Worm (Caenorhabditis elegans) whole organism, midembryonic: Measurements from ENCODE around the gene dlst-1.

Source experiments
- T22C8.4 ChIP-seq: fragments of 200-800 bp; sonication (Bioruptor generic); IDR thresholded peaks from 2 replicates; pipeline ENCODE4 v1.3.6; 2022; ENCODE audit warnings: missing genetic modification characterization, missing compliant biosample characterization
- cog-1 ChIP-seq: sonication (generic microtip); optimal IDR thresholded peaks from 2 replicates; lab custom pipeline; 2016; ENCODE audit warnings: missing genetic modification characterization, missing compliant biosample characterization
- flt-1 ChIP-seq: fragments of 200-800 bp; sonication (Bioruptor generic); IDR thresholded peaks from 2 replicates; pipeline ENCODE4 v1.3.6; 2022; ENCODE audit warnings: missing genetic modification characterization, missing compliant biosample characterization
- klf-2 ChIP-seq: fragments of 200-800 bp; sonication (Bioruptor generic); conservative IDR thresholded peaks from 2 replicates; pipeline ENCODE4 v1.3.6; 2022; ENCODE audit warnings: missing genetic modification reagents, missing genetic modification characterization, missing compliant biosample characterization
- med-1 ChIP-seq: sonication (generic microtip); optimal IDR thresholded peaks from 2 replicates; lab custom pipeline; 2017; ENCODE audit warnings: missing genetic modification characterization, mild to moderate bottlenecking, missing compliant biosample characterization, antibody characterized with exemption, missing genetic modification reagents; ENCODE audit not compliant: insufficient read depth
- ref-1 ChIP-seq: fragments of 200-800 bp; sonication (Bioruptor generic); conservative IDR thresholded peaks from 2 replicates; pipeline ENCODE4 v1.3.6; 2022; ENCODE audit warnings: missing genetic modification reagents, missing genetic modification characterization, missing compliant biosample characterization
- tab-1 ChIP-seq: fragments of 200-800 bp; sonication (Bioruptor generic); IDR thresholded peaks from 2 replicates; pipeline ENCODE4 v1.3.6; 2022; ENCODE audit warnings: missing genetic modification characterization, missing compliant biosample characterization
- ztf-23 ChIP-seq: fragments of 200-800 bp; sonication (Bioruptor generic); IDR thresholded peaks from 2 replicates; pipeline ENCODE4 v1.3.6; 2022; ENCODE audit warnings: missing genetic modification reagents, missing genetic modification characterization, missing compliant biosample characterization
- ztf-29 ChIP-seq: fragments of 200-800 bp; sonication (Bioruptor generic); IDR thresholded peaks from 2 replicates; pipeline ENCODE4 v1.3.6; 2022; ENCODE audit warnings: missing genetic modification reagents, missing genetic modification characterization, missing compliant biosample characterization

dlst-1 gene

DNA sequence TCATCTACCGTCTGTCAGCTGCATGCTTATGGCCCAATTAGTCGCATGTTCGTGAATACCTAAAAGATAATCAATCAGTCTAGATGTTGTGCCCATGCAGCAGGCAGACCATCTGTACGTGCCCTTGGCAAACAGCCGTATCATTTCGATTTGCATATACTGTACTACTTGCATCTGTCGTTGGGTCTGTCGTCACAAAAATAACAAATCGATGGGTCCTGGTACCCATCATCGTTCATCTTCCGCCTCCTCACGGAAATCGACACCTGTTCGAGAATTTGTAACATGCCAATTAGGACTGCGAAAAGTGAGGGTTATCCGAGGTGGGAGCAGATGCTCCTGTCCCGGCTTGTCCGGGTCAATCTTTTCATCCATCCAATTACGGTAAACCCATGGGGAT is 25.6 kb downstream of the dlst-1 start:
- TF ChIP-seq tab-1 (GFP tag; lab: Robert Waterston, UW) (no peak), T22C8.4 (GFP tag; lab: Robert Waterston, UW) (no peak), cog-1 (tag; lab: Kevin White, UChicago) (no peak), ztf-29 (GFP tag; lab: Robert Waterston, UW) (no peak), flt-1 (GFP tag; lab: Robert Waterston, UW) (no peak), med-1 (GFP tag; lab: Kevin White, UChicago) (no peak), ztf-23 (GFP tag; lab: Robert Waterston, UW) (no peak), ref-1 (no peak), klf-2 (no peak)

DNA sequence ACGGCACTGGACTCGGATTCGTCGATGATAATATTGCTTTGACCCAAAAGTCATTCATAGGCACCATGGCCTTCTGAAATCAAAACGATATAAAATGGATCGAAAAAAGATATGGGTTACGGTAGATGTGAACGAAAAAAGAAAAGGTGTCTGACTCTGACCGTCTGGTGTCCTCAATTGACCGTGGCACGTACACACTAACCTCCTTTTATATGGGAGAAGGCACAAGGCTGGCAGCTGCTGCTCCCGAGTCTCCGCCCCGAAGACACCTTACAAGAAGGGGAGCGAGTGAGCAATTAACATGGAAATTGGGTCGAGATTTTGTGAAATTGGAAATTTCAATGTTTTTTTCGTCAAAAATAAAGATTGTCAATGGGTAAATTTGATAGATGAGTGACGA is 27.4 kb downstream of the dlst-1 start, which contains the start of gene egl-46:
Gene egl-46 (minus strand): TSS at position 73 of the 400 bp plus-strand sequence.
- no peak for TF ChIP-seq flt-1 (GFP tag; lab: Robert Waterston, UW)
- no peak for TF ChIP-seq T22C8.4 (GFP tag; lab: Robert Waterston, UW)
- TF ChIP-seq cog-1 (tag; lab: Kevin White, UChicago), result no peak
- no peak for TF ChIP-seq ref-1
- no peak for TF ChIP-seq tab-1 (GFP tag; lab: Robert Waterston, UW)
- TF ChIP-seq med-1 (GFP tag; lab: Kevin White, UChicago), result no peak

DNA sequence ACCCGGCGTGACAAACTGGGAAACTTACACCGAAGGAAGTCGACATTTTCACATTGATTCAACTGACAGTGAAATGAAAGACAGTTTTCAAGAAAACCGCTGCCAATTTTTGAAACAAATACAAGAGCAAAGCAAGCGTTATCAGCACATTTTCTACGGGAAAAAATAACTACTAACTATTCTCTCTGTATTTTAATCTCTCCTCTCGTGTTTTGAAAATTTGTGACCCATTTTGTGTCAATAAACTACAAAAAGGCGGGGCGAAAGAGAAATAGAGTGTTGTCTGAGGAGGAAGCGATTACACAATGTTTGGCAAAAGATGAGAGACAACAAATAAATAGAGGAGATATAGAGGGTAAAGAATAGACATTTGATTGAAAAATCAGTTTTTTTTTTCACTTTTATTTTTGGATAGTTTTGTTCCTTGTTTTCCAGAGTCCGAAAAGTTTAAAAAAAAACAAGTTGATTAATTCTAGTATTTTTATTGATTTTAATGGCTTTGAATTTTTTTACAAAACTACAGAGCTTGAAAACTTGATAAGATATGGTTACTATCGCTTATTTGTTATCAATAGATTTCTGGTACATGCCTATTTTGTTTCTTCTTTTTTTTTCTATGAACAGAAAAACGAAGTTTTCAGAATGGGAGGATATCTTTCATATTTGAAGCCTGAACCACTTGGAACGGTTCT is 32.6 kb downstream of the dlst-1 start, which contains the start of gene cest-34:
Gene cest-34 (plus strand): TSS at position 642 of the 692 bp plus-strand sequence.
- TF ChIP-seq ztf-29 (GFP tag; lab: Robert Waterston, UW), result no peak
- no peak for TF ChIP-seq T22C8.4 (GFP tag; lab: Robert Waterston, UW)
- TF ChIP-seq med-1 (GFP tag; lab: Kevin White, UChicago), result no peak
- no peak for TF ChIP-seq tab-1 (GFP tag; lab: Robert Waterston, UW)
- TF ChIP-seq cog-1 (tag; lab: Kevin White, UChicago), result no peak
- no peak for TF ChIP-seq klf-2
- TF ChIP-seq flt-1 (GFP tag; lab: Robert Waterston, UW), result no peak
- TF ChIP-seq ref-1, result no peak
- no peak for TF ChIP-seq ztf-23 (GFP tag; lab: Robert Waterston, UW)

DNA sequence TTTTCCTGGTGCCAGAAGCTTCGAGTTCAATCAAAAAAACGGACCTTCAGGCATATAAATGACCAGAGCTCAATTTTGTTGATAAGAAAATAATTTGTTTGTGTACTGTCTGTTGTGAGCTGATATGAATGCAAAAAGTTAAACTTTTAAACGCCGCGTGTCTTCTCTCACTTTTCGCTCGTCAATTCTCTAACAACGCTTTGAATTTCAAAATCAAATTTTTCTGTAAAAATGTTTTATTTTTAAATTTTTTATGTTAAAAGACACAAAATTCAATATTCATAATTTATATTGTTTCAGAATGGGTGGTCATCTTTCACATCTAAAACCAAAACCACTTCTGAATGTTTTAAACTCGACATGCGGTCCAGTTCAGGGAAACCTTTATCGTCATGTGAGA is 34.9 kb downstream of the dlst-1 start, which contains the start of gene cest-31:
Gene cest-31 (plus strand): TSS at position 301 of the 400 bp plus-strand sequence.
- no peak for TF ChIP-seq med-1 (GFP tag; lab: Kevin White, UChicago)
- no peak for TF ChIP-seq ref-1
- no peak for TF ChIP-seq cog-1 (tag; lab: Kevin White, UChicago)
- TF ChIP-seq ztf-29 (GFP tag; lab: Robert Waterston, UW), result no peak
- TF ChIP-seq klf-2, result no peak
- no peak for TF ChIP-seq T22C8.4 (GFP tag; lab: Robert Waterston, UW)
- TF ChIP-seq tab-1 (GFP tag; lab: Robert Waterston, UW), result no peak

DNA sequence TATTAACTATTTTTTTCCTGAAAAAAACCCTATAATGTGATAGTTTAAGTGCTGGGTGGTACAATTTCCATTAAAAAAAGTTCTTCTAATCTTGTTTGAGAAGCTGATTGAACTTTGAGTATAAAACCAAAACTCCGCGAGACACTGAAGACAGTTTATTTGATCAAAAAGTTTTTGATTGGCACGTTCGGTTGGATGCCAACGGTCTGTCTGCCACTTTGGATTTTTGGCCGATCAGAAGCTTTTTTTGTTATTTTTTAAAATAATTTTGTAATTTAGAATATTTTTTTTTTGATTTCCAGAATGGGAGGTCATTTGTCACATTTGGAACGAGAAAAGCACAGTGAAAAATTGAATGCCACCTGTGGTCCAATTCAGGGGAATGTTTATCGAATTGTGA is 39.4 kb downstream of the dlst-1 start, which contains the start of gene cest-28:
Gene cest-28 (plus strand): TSS at position 301 of the 400 bp plus-strand sequence.
- no peak for TF ChIP-seq flt-1 (GFP tag; lab: Robert Waterston, UW)
- TF ChIP-seq ref-1, result no peak
- TF ChIP-seq T22C8.4 (GFP tag; lab: Robert Waterston, UW), result no peak
- TF ChIP-seq med-1 (GFP tag; lab: Kevin White, UChicago), result no peak
- TF ChIP-seq ztf-23 (GFP tag; lab: Robert Waterston, UW), result no peak

DNA sequence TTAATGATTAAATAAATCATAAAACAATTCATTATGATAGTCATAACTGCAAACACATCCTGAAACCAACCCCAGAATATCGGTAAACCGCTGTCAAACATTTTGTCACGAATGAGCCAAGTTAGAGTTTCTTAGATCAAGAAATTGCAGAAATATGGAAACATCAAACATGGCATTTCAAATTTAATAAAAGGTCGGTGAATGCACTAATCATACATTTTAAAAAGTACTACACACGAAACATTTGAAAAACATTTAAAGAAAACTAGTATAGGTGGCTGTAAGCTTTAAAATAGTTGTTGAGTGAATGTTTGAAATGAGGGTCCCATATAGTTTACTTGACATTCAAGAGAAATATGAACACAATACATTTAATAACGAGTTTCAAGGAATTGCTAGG is 40.2 kb downstream of the dlst-1 start, which contains the start of gene str-180:
Gene str-180 (minus strand): TSS at position 101 of the 400 bp plus-strand sequence.
- TF ChIP-seq ztf-23 (GFP tag; lab: Robert Waterston, UW) (no peak), klf-2 (no peak)

DNA sequence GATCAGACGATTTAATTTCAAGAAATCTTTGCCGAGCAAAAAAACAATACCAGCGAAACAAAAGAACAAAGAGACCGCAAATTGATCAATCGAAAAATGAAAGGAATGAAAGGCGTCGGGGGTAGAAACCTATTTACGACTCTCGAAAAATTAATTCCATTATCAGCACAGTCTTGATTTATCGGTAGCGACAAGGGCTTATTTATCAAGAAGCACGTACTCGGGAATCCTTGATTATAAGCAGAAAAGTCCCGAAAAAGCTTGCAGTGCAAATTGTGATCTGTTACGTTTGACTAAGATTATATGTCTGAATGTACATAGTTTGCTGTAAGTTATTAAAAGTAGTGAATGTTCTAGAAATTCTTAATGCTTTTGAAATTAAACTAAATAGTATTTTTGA is 42.3 kb downstream of the dlst-1 start:
- TF ChIP-seq ztf-29 (GFP tag; lab: Robert Waterston, UW), result no peak
- TF ChIP-seq med-1 (GFP tag; lab: Kevin White, UChicago), result no peak
- no peak for TF ChIP-seq T22C8.4 (GFP tag; lab: Robert Waterston, UW)
- TF ChIP-seq flt-1 (GFP tag; lab: Robert Waterston, UW), result no peak
- TF ChIP-seq cog-1 (tag; lab: Kevin White, UChicago), result no peak
- no peak for TF ChIP-seq klf-2
- no peak for TF ChIP-seq tab-1 (GFP tag; lab: Robert Waterston, UW)
- TF ChIP-seq ztf-23 (GFP tag; lab: Robert Waterston, UW), result no peak
- no peak for TF ChIP-seq ref-1

DNA sequence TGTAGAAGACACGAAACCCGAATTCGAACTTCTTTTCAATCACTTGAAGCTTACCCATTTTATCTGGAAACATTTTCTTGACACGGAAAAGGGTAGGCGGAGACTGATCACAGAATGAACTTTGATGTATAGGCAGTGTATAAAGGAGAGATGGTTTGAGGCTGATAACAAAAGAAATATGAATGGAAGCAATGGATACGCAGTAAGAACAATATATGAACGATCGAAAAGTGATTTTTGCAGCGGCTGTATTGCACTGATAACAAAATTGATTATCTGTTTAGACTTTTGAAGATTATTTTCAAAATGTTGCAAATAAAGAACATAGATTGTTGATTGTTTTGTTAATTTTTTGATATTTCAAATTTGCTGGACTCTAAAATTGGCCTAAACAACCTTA is 43.1 kb downstream of the dlst-1 start, which contains the start of gene pmp-5:
Gene pmp-5 (minus strand): TSS at position 63 of the 400 bp plus-strand sequence.
- TF ChIP-seq med-1 (GFP tag; lab: Kevin White, UChicago), result no peak
- no peak for TF ChIP-seq cog-1 (tag; lab: Kevin White, UChicago)
- TF ChIP-seq klf-2, result no peak
- no peak for TF ChIP-seq tab-1 (GFP tag; lab: Robert Waterston, UW)
- no peak for TF ChIP-seq flt-1 (GFP tag; lab: Robert Waterston, UW)
- no peak for TF ChIP-seq ref-1
- TF ChIP-seq T22C8.4 (GFP tag; lab: Robert Waterston, UW), result no peak
- no peak for TF ChIP-seq ztf-29 (GFP tag; lab: Robert Waterston, UW)
- TF ChIP-seq ztf-23 (GFP tag; lab: Robert Waterston, UW), result no peak

DNA sequence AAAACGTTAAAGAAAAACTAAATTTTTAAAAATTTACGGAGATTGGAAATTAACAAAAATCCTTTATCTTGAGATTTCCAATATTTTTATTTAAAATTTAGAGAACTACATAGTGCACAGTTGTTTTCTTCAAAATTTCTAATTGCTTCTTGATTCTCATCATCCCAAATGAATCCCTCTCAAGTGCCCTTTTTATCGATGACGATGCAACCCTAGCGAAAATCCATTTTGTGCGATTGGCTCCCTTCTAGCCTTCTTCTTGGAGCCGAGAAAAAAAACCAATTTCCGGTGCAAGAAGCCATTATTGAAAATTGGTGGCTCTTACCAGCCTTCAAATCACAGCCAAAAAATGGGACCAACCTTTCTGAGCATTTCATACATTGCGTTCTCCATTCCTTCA is 46.4 kb downstream of the dlst-1 start:
- TF ChIP-seq flt-1 (GFP tag; lab: Robert Waterston, UW) (no peak), cog-1 (tag; lab: Kevin White, UChicago) (no peak), tab-1 (GFP tag; lab: Robert Waterston, UW) (no peak), ztf-29 (GFP tag; lab: Robert Waterston, UW) (no peak), med-1 (GFP tag; lab: Kevin White, UChicago) (no peak), ztf-23 (GFP tag; lab: Robert Waterston, UW) (no peak), T22C8.4 (GFP tag; lab: Robert Waterston, UW) (no peak)
